Worm (Caenorhabditis elegans): ENCODE measurements around the gene T04A8.7.

T04A8.7 gene

DNA sequence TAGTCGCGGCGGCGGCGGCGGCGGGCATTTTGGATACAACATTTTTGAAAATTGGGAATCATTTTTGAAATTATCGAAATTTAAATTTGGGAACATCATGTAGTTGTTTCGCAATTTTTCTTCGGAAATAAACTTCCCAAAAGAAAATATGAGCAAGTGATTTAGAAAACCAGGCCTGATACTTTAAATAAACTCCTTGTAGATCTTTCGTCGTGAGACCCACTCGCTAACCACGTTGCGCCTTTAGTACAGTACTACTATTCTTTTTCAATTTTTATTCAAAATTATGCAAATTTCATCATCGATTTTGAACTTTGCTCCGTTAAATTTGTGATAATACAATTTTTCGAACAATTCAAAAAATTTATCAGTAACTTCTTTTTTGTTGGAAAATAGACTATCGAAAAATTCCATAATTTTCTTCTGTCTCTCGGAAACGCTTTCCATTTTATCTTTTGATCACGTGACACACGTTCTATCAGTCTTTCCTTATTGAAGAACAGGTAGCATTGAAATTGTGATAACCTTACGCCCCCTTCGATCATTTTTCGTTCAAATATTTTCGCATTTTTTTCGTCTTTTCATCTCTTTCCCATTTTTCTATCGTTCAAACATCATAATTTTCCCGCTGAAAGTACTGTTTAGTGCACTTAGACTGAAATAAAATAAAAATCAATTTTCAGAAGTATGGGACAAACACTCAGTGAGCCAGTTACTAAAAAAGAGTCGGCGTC, 45.2 kb upstream of the T04A8.7 start, which contains the start of gene ppm-2 (continued):
- no peak for TF ChIP-seq nhr-10 (tag; optimal IDR thresholded peaks at IDR 0.05)
- no peak for TF ChIP-seq fkh-10 (GFP tag; optimal IDR thresholded peaks at IDR 0.05)

DNA sequence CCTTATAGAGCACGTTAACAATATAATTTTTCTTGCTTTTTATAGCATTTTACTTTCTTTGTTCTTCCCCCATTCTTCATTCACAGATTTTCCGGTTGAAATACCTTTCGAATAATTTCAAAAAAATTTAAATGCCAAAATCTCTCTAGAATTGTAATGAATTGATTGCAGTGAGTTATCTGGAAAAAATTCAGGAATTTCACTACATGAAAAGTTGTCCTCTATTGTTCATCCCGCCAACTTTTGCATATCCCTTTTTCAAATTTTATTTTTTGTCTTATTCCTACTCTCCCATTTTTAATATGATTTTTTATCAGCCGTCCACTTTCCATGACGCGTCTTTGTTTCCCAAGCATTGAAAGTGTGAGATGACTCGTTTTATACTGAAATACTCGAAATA, 41.8 kb upstream of the T04A8.7 start:
- TF ChIP-seq aly-2 (tag; optimal IDR thresholded peaks at IDR 0.05), result no peak
- no peak for TF ChIP-seq aha-1 (tag)
- no peak for TF ChIP-seq lin-13 (GFP tag; optimal IDR thresholded peaks at IDR 0.05)
- TF ChIP-seq lin-29 (GFP tag; IDR thresholded peaks at IDR 0.05), result no peak
- TF ChIP-seq ceh-32 (tag; optimal IDR thresholded peaks at IDR 0.05; ENCODE audit: poor library complexity), result no peak
- TF ChIP-seq F37D6.2 (tag; optimal IDR thresholded peaks at IDR 0.05), result no peak
- TF ChIP-seq madf-5 (GFP tag; IDR thresholded peaks at IDR 0.05), result peak in 1 of 2 experiments; percentile 6; a peak in 1 of 4 replicates
- no peak for TF ChIP-seq Y75B8A.6 (GFP tag; IDR thresholded peaks at IDR 0.05)
- no peak for TF ChIP-seq dmd-9 (GFP tag; IDR thresholded peaks at IDR 0.05)
- TF ChIP-seq nhr-111 (GFP tag; optimal IDR thresholded peaks at IDR 0.05), result peak; percentile 35
- no peak for TF ChIP-seq lin-15B (tag; optimal IDR thresholded peaks at IDR 0.05)
- TF ChIP-seq unc-39 (tag; optimal IDR thresholded peaks at IDR 0.05), result no peak
- no peak for TF ChIP-seq ceh-20 (GFP tag; IDR thresholded peaks at IDR 0.05)
- TF ChIP-seq Y105C5A.15 (GFP tag; IDR thresholded peaks at IDR 0.05), result no peak
- no peak for TF ChIP-seq ceh-82 (tag; optimal IDR thresholded peaks at IDR 0.05)
- no peak for TF ChIP-seq nhr-41 (GFP tag; IDR thresholded peaks at IDR 0.05)
- TF ChIP-seq mxl-2 (GFP tag; conservative IDR thresholded peaks at IDR 0.05), result no peak
- TF ChIP-seq rbr-2 (tag; optimal IDR thresholded peaks at IDR 0.05), result no peak
- TF ChIP-seq nhr-6 (tag; optimal IDR thresholded peaks at IDR 0.05), result no peak
- TF ChIP-seq ceh-62 (tag; optimal IDR thresholded peaks at IDR 0.05), result no peak
- no peak for TF ChIP-seq daf-19 (GFP tag; conservative IDR thresholded peaks at IDR 0.05)
- no peak for TF ChIP-seq ctbp-1 (GFP tag; IDR thresholded peaks at IDR 0.05)
- TF ChIP-seq hif-1 (tag; optimal IDR thresholded peaks at IDR 0.05), result no peak
- TF ChIP-seq unc-62 (GFP tag; optimal IDR thresholded peaks at IDR 0.05 in 1 of 2), result peak in 1 of 2 experiments; percentile 50
- TF ChIP-seq unc-62 (tag; optimal IDR thresholded peaks at IDR 0.05), result no peak
- peak; percentile 17 for TF ChIP-seq mes-2 (tag; optimal IDR thresholded peaks at IDR 0.05; ENCODE audit: poor library complexity, severe bottlenecking)
- no peak for TF ChIP-seq ama-1 (optimal IDR thresholded peaks at IDR 0.05)
- TF ChIP-seq nhr-28 (tag; optimal IDR thresholded peaks at IDR 0.05), result no peak
- no peak for TF ChIP-seq lin-38 (GFP tag; IDR thresholded peaks at IDR 0.05)
- TF ChIP-seq fkh-10 (GFP tag; optimal IDR thresholded peaks at IDR 0.05), result no peak
- TF ChIP-seq spr-1 (tag; optimal IDR thresholded peaks at IDR 0.05), result no peak
- no peak for TF ChIP-seq unc-130 (GFP tag; optimal IDR thresholded peaks at IDR 0.05)
- TF ChIP-seq mep-1 (tag; optimal IDR thresholded peaks at IDR 0.05), result peak; percentile 41
- TF ChIP-seq nhr-76 (tag; optimal IDR thresholded peaks at IDR 0.05), result no peak

DNA sequence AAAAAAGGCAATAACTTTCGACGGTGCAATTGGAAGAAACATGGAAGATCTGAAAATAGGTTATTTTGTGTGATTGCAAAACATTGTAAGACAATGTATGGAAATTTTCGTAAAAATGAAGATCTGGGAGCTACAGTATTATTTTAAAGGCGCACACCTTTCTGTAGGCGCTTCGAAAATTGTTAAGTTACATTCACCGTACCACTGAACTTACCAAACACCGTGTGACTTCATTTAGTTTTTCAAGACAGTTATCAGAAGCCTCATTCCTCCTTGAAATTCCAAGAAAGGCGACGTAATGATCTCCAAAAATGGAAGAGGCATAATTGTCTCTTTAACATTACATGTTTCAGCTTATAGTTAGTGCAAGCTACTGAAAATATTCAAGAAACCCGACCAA, 41.2 kb upstream of the T04A8.7 start:
- TF ChIP-seq aha-1 (tag) (no peak), lin-38 (GFP tag; IDR thresholded peaks at IDR 0.05) (peak; percentile 44), F49E8.2 (tag; optimal IDR thresholded peaks at IDR 0.05; ENCODE audit: borderline replicate concordance) (no peak), nhr-48 (tag; optimal IDR thresholded peaks at IDR 0.05) (no peak), hif-1 (tag; optimal IDR thresholded peaks at IDR 0.05) (no peak), ztf-11 (tag; optimal IDR thresholded peaks at IDR 0.05) (no peak), zip-11 (GFP tag; IDR thresholded peaks at IDR 0.05) (no peak), mxl-2 (GFP tag; conservative IDR thresholded peaks at IDR 0.05) (no peak), T26A8.4 (GFP tag; IDR thresholded peaks at IDR 0.05) (no peak), lin-39 (tag; optimal IDR thresholded peaks at IDR 0.05) (no peak), nhr-6 (tag; optimal IDR thresholded peaks at IDR 0.05) (no peak), arid-1 (GFP tag; conservative IDR thresholded peaks at IDR 0.05) (peak; percentile 11; the same call in 1 of the 2 replicates), ztf-7 (tag; optimal IDR thresholded peaks at IDR 0.05) (no peak), vab-7 (GFP tag; IDR thresholded peaks at IDR 0.05) (no peak), dmd-8 (GFP tag; IDR thresholded peaks at IDR 0.05) (no peak), daf-19 (GFP tag; conservative IDR thresholded peaks at IDR 0.05) (no peak), lir-3 (tag; optimal IDR thresholded peaks at IDR 0.05) (no peak), hmg-1.1 (GFP tag; IDR thresholded peaks at IDR 0.05) (no peak), nhr-76 (tag; optimal IDR thresholded peaks at IDR 0.05) (no peak), unc-62 (GFP tag; optimal IDR thresholded peaks at IDR 0.05 in 1 of 2) (no peak), unc-62 (tag; optimal IDR thresholded peaks at IDR 0.05) (no peak), mes-2 (tag; optimal IDR thresholded peaks at IDR 0.05; ENCODE audit: poor library complexity, severe bottlenecking) (no peak), tag-97 (GFP tag; IDR thresholded peaks at IDR 0.05) (no peak), lin-1 (GFP tag; IDR thresholded peaks at IDR 0.05) (no peak)

Measured in whole organism, L4 larva.